Fruit fly (Drosophila melanogaster): ENCODE results near the gene sofe.

sofe gene

DNA sequence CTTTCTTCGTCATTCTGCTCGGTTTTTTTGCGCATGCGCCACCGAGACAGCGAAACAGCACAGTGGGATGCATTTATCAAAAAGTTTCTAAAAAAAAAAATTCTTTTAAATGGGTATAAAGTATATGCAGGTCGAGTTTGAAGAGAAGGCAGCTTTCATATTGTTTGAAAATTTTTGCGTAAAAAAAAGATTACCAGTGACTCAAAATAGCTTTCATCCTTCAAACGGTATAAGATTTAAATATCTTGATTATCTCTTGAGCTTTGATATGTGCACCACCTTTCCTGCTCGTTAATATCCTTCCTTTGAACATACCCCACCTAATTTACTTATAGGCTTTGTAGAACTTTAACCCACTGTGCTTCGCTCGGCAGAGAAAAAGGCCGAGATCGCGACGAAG, 47.8 kb upstream of the sofe start (continued):
- TF ChIP-seq cad (GFP tag; optimal IDR thresholded peaks at IDR 0.05) (no peak), Side (GFP tag; optimal IDR thresholded peaks at IDR 0.05) (peak; percentile 39), chif (GFP tag; optimal IDR thresholded peaks at IDR 0.05) (peak; percentile 48 to 69), tll (GFP tag; optimal IDR thresholded peaks at IDR 0.05) (no peak), stc (GFP tag; IDR thresholded peaks at IDR 0.05) (peak; percentile 16; the same call in 1 of the 2 replicates), Dp (GFP tag; optimal IDR thresholded peaks at IDR 0.05) (no peak), CG13123 (GFP tag; optimal IDR thresholded peaks at IDR 0.05) (no peak), lov (optimal IDR thresholded peaks at IDR 0.05) (no peak), lov (GFP tag; IDR thresholded peaks at IDR 0.05) (no peak), CoRest (tag; optimal IDR thresholded peaks at IDR 0.05) (peak; percentile 77), Elba2 (GFP tag; optimal IDR thresholded peaks at IDR 0.05) (no peak), CG17328 (GFP tag; IDR thresholded peaks at IDR 0.05) (peak; percentile 42), CrebB (tag; optimal IDR thresholded peaks at IDR 0.05) (no peak), pfk (GFP tag; optimal IDR thresholded peaks at IDR 0.05) (no peak), Aef1 (GFP tag; IDR thresholded peaks at IDR 0.05) (peak; percentile 53; the same call in 1 of the 3 replicates), z (GFP tag; IDR thresholded peaks at IDR 0.05) (no peak), scrt (GFP tag; optimal IDR thresholded peaks at IDR 0.05) (peak; percentile 6), sna (GFP tag; IDR thresholded peaks at IDR 0.05; ENCODE audit: partially characterized antibody) (no peak), CG3281 (GFP tag; optimal IDR thresholded peaks at IDR 0.05) (peak; percentile 38), CG18619 (GFP tag; optimal IDR thresholded peaks at IDR 0.05) (peak; percentile 21), CG14860 (GFP tag; IDR thresholded peaks at IDR 0.05; ENCODE audit: partially characterized antibody) (no peak), CG18262 (tag; optimal IDR thresholded peaks at IDR 0.05) (peak; percentile 80), Doc2 (GFP tag; IDR thresholded peaks at IDR 0.05) (no peak), CG31224 (GFP tag; IDR thresholded peaks at IDR 0.05) (no peak), zen2 (GFP tag; IDR thresholded peaks at IDR 0.05; ENCODE audit: partially characterized antibody) (no peak), CG7271 (tag; optimal IDR thresholded peaks at IDR 0.05) (no peak), phol (tag; optimal IDR thresholded peaks at IDR 0.05) (peak; percentile 78), caup (GFP tag; optimal IDR thresholded peaks at IDR 0.05; ENCODE audit: severe bottlenecking) (peak; percentile 23), CG4328 (GFP tag; optimal IDR thresholded peaks at IDR 0.05) (no peak), bsh (GFP tag; optimal IDR thresholded peaks at IDR 0.05) (peak in 1 of 2 experiments; percentile 71), CG17829 (tag; optimal IDR thresholded peaks at IDR 0.05) (peak; percentile 76), CG3995 (GFP tag; optimal IDR thresholded peaks at IDR 0.05) (no peak), CG4617 (GFP tag; optimal IDR thresholded peaks at IDR 0.05; ENCODE audit: borderline replicate concordance) (no peak), nerfin-1 (tag; optimal IDR thresholded peaks at IDR 0.05) (peak; percentile 54), Ets97D (GFP tag; optimal IDR thresholded peaks at IDR 0.05) (peak; percentile 7), HLHmδ (GFP tag; optimal IDR thresholded peaks at IDR 0.05) (no peak), Tbp (GFP tag; optimal IDR thresholded peaks at IDR 0.05) (no peak), CG6272 (GFP tag; IDR thresholded peaks at IDR 0.05) (no peak), Rfx (GFP tag; IDR thresholded peaks at IDR 0.05) (0 out of 2 replicates have a peak, but pooled peaks have one; percentile 21), ham (GFP tag; IDR thresholded peaks at IDR 0.05) (no peak), CG2678 (tag; optimal IDR thresholded peaks at IDR 0.05) (peak; percentile 81), CG6254 (GFP tag; optimal IDR thresholded peaks at IDR 0.05) (peak; percentile 63), Mrtf (GFP tag; IDR thresholded peaks at IDR 0.05) (no peak), CTCF (GFP tag; optimal IDR thresholded peaks at IDR 0.05) (no peak), fd96Cb (tag; optimal IDR thresholded peaks at IDR 0.05) (peak; percentile 79), CG4820 (GFP tag; optimal IDR thresholded peaks at IDR 0.05) (peak; percentile 66), Med (GFP tag) (peak; percentile 85), nom (GFP tag; optimal IDR thresholded peaks at IDR 0.05) (no peak), ind (GFP tag; optimal IDR thresholded peaks at IDR 0.05) (peak; percentile 49), maf-S (GFP tag; optimal IDR thresholded peaks at IDR 0.05) (peak; percentile 42), Antp (GFP tag; optimal IDR thresholded peaks at IDR 0.05) (peak; percentile 31)
